Worm (Caenorhabditis elegans) whole organism, young adult: ENCODE results near the gene col-97.

Experiments used
- B0035.1 ChIP-seq: sonication (generic microtip); optimal IDR thresholded peaks from 2 replicates; lab custom pipeline; 2016; ENCODE audit warnings: missing genetic modification characterization, mild to moderate bottlenecking, missing compliant biosample characterization, missing genotype, missing genetic modification reagents
- B0261.1 ChIP-seq: sonication (generic microtip); optimal IDR thresholded peaks from 2 replicates; lab custom pipeline; 2016; ENCODE audit warnings: mild to moderate bottlenecking, missing genetic modification characterization, moderate library complexity, missing compliant biosample characterization
- C06A6.2 ChIP-seq: fragments of 200-800 bp; sonication (Bioruptor generic); conservative IDR thresholded peaks from 2 replicates; pipeline ENCODE4 v1.3.6; 2022; ENCODE audit warnings: missing genetic modification characterization, missing compliant biosample characterization
- F10E7.11 ChIP-seq: sonication (generic microtip); optimal IDR thresholded peaks from 2 replicates; lab custom pipeline; 2017; ENCODE audit warnings: mild to moderate bottlenecking, missing genetic modification characterization, moderate library complexity, missing compliant biosample characterization
- F22D6.2 ChIP-seq: sonication (generic microtip); optimal IDR thresholded peaks from 2 replicates; lab custom pipeline; 2016; ENCODE audit warnings: mild to moderate bottlenecking, missing genetic modification characterization, missing compliant biosample characterization
- F23B12.7 ChIP-seq: sonication (generic microtip); optimal IDR thresholded peaks from 2 replicates; lab custom pipeline; 2017; ENCODE audit warnings: missing genetic modification characterization, mild to moderate bottlenecking, missing compliant biosample characterization, antibody characterized with exemption, moderate library complexity; ENCODE audit not compliant: insufficient read depth
- F37B4.10 ChIP-seq: fragments of 200-800 bp; sonication (Bioruptor generic); IDR thresholded peaks from 2 replicates; pipeline ENCODE4 v1.3.6; 2022; ENCODE audit warnings: missing genetic modification characterization, missing compliant biosample characterization
- F55B11.4 ChIP-seq: sonication (generic microtip); optimal IDR thresholded peaks from 2 replicates; lab custom pipeline; 2016; ENCODE audit warnings: missing compliant biosample characterization, missing genetic modification characterization, borderline replicate concordance; ENCODE audit not compliant: insufficient read depth
- F57C9.4 ChIP-seq: sonication (generic microtip); optimal IDR thresholded peaks from 2 replicates; lab custom pipeline; 2017; ENCODE audit warnings: mild to moderate bottlenecking, missing genetic modification characterization, missing compliant biosample characterization
- Y53G8AR.9 ChIP-seq: fragments of 200-800 bp; sonication (Bioruptor generic); conservative IDR thresholded peaks from 2 replicates; pipeline ENCODE4 v1.3.6; 2022; ENCODE audit warnings: missing genetic modification reagents, missing genetic modification characterization, missing compliant biosample characterization
- Y95B8A.8 ChIP-seq: fragments of 200-800 bp; sonication (Bioruptor generic); IDR thresholded peaks from 2 replicates; pipeline ENCODE4 v1.3.6; 2022; ENCODE audit warnings: missing genetic modification reagents, missing genetic modification characterization, missing compliant biosample characterization
- ZK185.1 ChIP-seq: sonication (generic microtip); optimal IDR thresholded peaks from 2 replicates; lab custom pipeline; 2016; ENCODE audit warnings: mild to moderate bottlenecking, missing genetic modification characterization, missing compliant biosample characterization; ENCODE audit not compliant: poor library complexity, severe bottlenecking
- ama-1 ChIP-seq, 3 experiments: fragments of 150-350 bp in 1 of 3; sonication (generic microtip) in 2 of 3; optimal IDR thresholded peaks; 2 replicates each; lab custom pipeline; 2014 to 2018; ENCODE audit warnings: missing biosample characterization in 2 of 3, missing genetic modification characterization in 2 of 3, missing genetic modification reagents in 2 of 3
- atf-7 ChIP-seq: sonication (generic microtip); optimal IDR thresholded peaks from 2 replicates; lab custom pipeline; 2017; ENCODE audit warnings: mild to moderate bottlenecking, missing genetic modification characterization, missing compliant biosample characterization
- attf-6 ChIP-seq: fragments of 200-800 bp; sonication (Bioruptor generic); IDR thresholded peaks from 2 replicates; pipeline ENCODE4 v1.3.6; 2022; ENCODE audit warnings: missing genetic modification reagents, missing genetic modification characterization, missing compliant biosample characterization
- ceh-100 ChIP-seq: fragments of 200-800 bp; sonication (Bioruptor generic); IDR thresholded peaks from 2 replicates; pipeline ENCODE4 v1.3.6; 2022; ENCODE audit warnings: missing genetic modification reagents, missing genetic modification characterization, missing compliant biosample characterization
- ceh-27 ChIP-seq: fragments of 200-800 bp; sonication (Bioruptor generic); optimal IDR thresholded peaks from 2 replicates; lab custom pipeline; 2018; ENCODE audit warnings: mild to moderate bottlenecking, missing genetic modification characterization, moderate library complexity, missing compliant biosample characterization
- ceh-40 ChIP-seq: fragments of 200-800 bp; sonication (Bioruptor generic); IDR thresholded peaks from 2 replicates; pipeline ENCODE4 v1.3.6; 2022; ENCODE audit warnings: missing genetic modification characterization, missing compliant biosample characterization
- ceh-79 ChIP-seq: sonication (generic microtip); optimal IDR thresholded peaks from 2 replicates; lab custom pipeline; 2017; ENCODE audit warnings: mild to moderate bottlenecking, missing genetic modification characterization, missing compliant biosample characterization
- die-1 ChIP-seq: sonication (generic microtip); optimal IDR thresholded peaks from 2 replicates; lab custom pipeline; 2016; ENCODE audit warnings: missing genotype, mild to moderate bottlenecking, missing genetic modification characterization, missing compliant biosample characterization
- egl-18 ChIP-seq: fragments of 200-800 bp; sonication (Bioruptor generic); IDR thresholded peaks from 2 replicates; pipeline ENCODE4 v1.3.6; 2022; ENCODE audit warnings: missing genetic modification reagents, missing genetic modification characterization, missing compliant biosample characterization
- ets-4 ChIP-seq: fragments of 200-800 bp; sonication (Bioruptor generic); optimal IDR thresholded peaks from 2 replicates; lab custom pipeline; 2018; ENCODE audit warnings: mild to moderate bottlenecking, missing genetic modification characterization, missing compliant biosample characterization
- gei-17 ChIP-seq: fragments of 200-800 bp; sonication (Bioruptor generic); optimal IDR thresholded peaks from 2 replicates; lab custom pipeline; 2018; ENCODE audit warnings: mild to moderate bottlenecking, missing genetic modification characterization, missing compliant biosample characterization
- him-1 ChIP-seq: sonication (generic microtip); optimal IDR thresholded peaks from 2 replicates; lab custom pipeline; 2016; ENCODE audit warnings: missing genotype, missing genetic modification reagents, missing genetic modification characterization, missing compliant biosample characterization
- hlh-12 ChIP-seq: sonication (generic microtip); optimal IDR thresholded peaks from 2 replicates; lab custom pipeline; 2016; ENCODE audit warnings: missing genetic modification characterization, missing compliant biosample characterization
- hmg-1.2 ChIP-seq: fragments of 200-800 bp; sonication (Bioruptor generic); IDR thresholded peaks from 2 replicates; pipeline ENCODE4 v1.3.6; 2022; ENCODE audit warnings: missing genetic modification reagents, missing genetic modification characterization, missing compliant biosample characterization
- hmg-20 ChIP-seq: fragments of 200-800 bp; sonication (Bioruptor generic); IDR thresholded peaks from 2 replicates; pipeline ENCODE4 v1.3.6; 2022; ENCODE audit warnings: missing genetic modification reagents, missing genetic modification characterization, missing compliant biosample characterization
- hrde-1 ChIP-seq: sonication (generic microtip); optimal IDR thresholded peaks from 2 replicates; lab custom pipeline; 2016; ENCODE audit warnings: missing genetic modification characterization, mild to moderate bottlenecking, missing compliant biosample characterization, moderate library complexity, missing genotype, missing genetic modification reagents, borderline replicate concordance
- lag-1 ChIP-seq: fragments of 200-800 bp; sonication (Bioruptor generic); IDR thresholded peaks from 2 replicates; pipeline ENCODE4 v1.3.6; 2022; ENCODE audit warnings: missing genetic modification reagents, missing genetic modification characterization, missing compliant biosample characterization
- let-526 ChIP-seq: fragments of 200-800 bp; sonication (Bioruptor generic); IDR thresholded peaks from 2 replicates; pipeline ENCODE4 v1.3.6; 2022; ENCODE audit warnings: missing genetic modification reagents, missing genetic modification characterization, missing compliant biosample characterization
- lir-1 ChIP-seq: fragments of 200-800 bp; sonication (Bioruptor generic); conservative IDR thresholded peaks from 2 replicates; pipeline ENCODE4 v1.3.6; 2022; ENCODE audit warnings: missing genetic modification reagents, missing genetic modification characterization, missing compliant biosample characterization
- lsl-1 ChIP-seq: fragments of 200-800 bp; sonication (Bioruptor generic); optimal IDR thresholded peaks from 2 replicates; lab custom pipeline; 2018; ENCODE audit warnings: mild to moderate bottlenecking, missing genetic modification characterization, moderate library complexity, missing compliant biosample characterization
- madf-3 ChIP-seq: fragments of 200-800 bp; sonication (Bioruptor generic); IDR thresholded peaks from 2 replicates; pipeline ENCODE4 v1.3.6; 2022; ENCODE audit warnings: missing genetic modification reagents, missing genetic modification characterization, missing compliant biosample characterization
- madf-8 ChIP-seq: fragments of 200-800 bp; sonication (Bioruptor generic); conservative IDR thresholded peaks from 2 replicates; pipeline ENCODE4 v1.3.6; 2022; ENCODE audit warnings: missing genetic modification reagents, missing genetic modification characterization, missing compliant biosample characterization
- mxl-1 ChIP-seq: sonication (generic microtip); optimal IDR thresholded peaks from 2 replicates; lab custom pipeline; 2016; ENCODE audit warnings: missing genetic modification characterization, missing compliant biosample characterization
- nfya-1 ChIP-seq: sonication (generic microtip); optimal IDR thresholded peaks from 2 replicates; lab custom pipeline; 2017; ENCODE audit warnings: antibody characterized with exemption, missing compliant biosample characterization, missing genetic modification characterization, borderline replicate concordance; ENCODE audit not compliant: insufficient read depth
- nfya-2 ChIP-seq: fragments of 200-800 bp; sonication (Bioruptor generic); IDR thresholded peaks from 2 replicates; pipeline ENCODE4 v1.3.6; 2022; ENCODE audit warnings: missing genetic modification reagents, missing genetic modification characterization, missing compliant biosample characterization
- nhr-80 ChIP-seq: sonication (generic microtip); optimal IDR thresholded peaks from 2 replicates; lab custom pipeline; 2016; ENCODE audit warnings: missing genetic modification characterization, missing compliant biosample characterization
- sdz-38 ChIP-seq: sonication (generic microtip); optimal IDR thresholded peaks from 2 replicates; lab custom pipeline; 2016; ENCODE audit warnings: missing genotype, missing genetic modification characterization, missing compliant biosample characterization
- snpc-4 ChIP-seq, 5 experiments: fragments of 150-350 bp in 1 of 5; sonication (generic microtip) in 4 of 5; optimal IDR thresholded peaks; 2 replicates each; lab custom pipeline; 2014 to 2018; ENCODE audit warnings: missing genetic modification characterization in 5 of 5, missing biosample characterization in 3 of 5, antibody characterized with exemption in 2 of 5, mild to moderate bottlenecking in 2 of 5, missing compliant biosample characterization in 2 of 5, missing genotype in 2 of 5, moderate library complexity in 2 of 5, missing genetic modification reagents in 1 of 5
- somi-1 ChIP-seq: fragments of 200-800 bp; sonication (Bioruptor generic); optimal IDR thresholded peaks from 2 replicates; lab custom pipeline; 2018; ENCODE audit warnings: mild to moderate bottlenecking, missing genetic modification characterization, missing compliant biosample characterization
- unc-130 ChIP-seq: sonication (generic microtip); optimal IDR thresholded peaks from 2 replicates; lab custom pipeline; 2016; ENCODE audit warnings: missing genetic modification reagents, missing genetic modification characterization, missing compliant biosample characterization
- xnd-1 ChIP-seq: sonication (generic microtip); optimal IDR thresholded peaks from 2 replicates; lab custom pipeline; 2016; ENCODE audit warnings: missing genotype, missing genetic modification reagents, missing genetic modification characterization, missing compliant biosample characterization
- ztf-22 ChIP-seq: fragments of 200-800 bp; sonication (Bioruptor generic); optimal IDR thresholded peaks from 2 replicates; lab custom pipeline; 2018; ENCODE audit warnings: mild to moderate bottlenecking, missing genetic modification characterization, moderate library complexity, missing compliant biosample characterization

col-97 gene

ce11 chrIII:12980770-12981169 lies 12.7 kb downstream of the col-97 start, which contains the start of gene ZK1010.4:
TSS of gene ZK1010.4 (plus strand) at chrIII:12981070.
- TF ChIP-seq egl-18 (GFP tag; lab: Robert Waterston, UW) (no peak), sdz-38 (tag; lab: Kevin White, UChicago) (no peak), him-1 (no peak), ama-1 (optimal IDR thresholded peaks at IDR 0.05; lab: Kevin White, UChicago) (no peak), ama-1 (GFP tag; optimal IDR thresholded peaks at IDR 0.05; lab: Kevin White, UChicago) (no peak), somi-1 (GFP tag; lab: Kevin White, UChicago) (no peak), gei-17 (GFP tag; lab: Kevin White, UChicago) (no peak), hmg-20 (GFP tag; lab: Robert Waterston, UW) (no peak), Y53G8AR.9 (no peak)

- no peak for TF ChIP-seq F22D6.2 (tag; lab: Kevin White, UChicago)
- no peak for TF ChIP-seq ceh-40 (GFP tag; lab: Robert Waterston, UW)
- peak; percentile 51 for TF ChIP-seq him-1
- TF ChIP-seq F10E7.11 (tag; lab: Kevin White, UChicago): no peak
- TF ChIP-seq F23B12.7 (tag; lab: Kevin White, UChicago): peak; percentile 60
- no peak for TF ChIP-seq die-1 (tag; lab: Kevin White, UChicago)
- peak; percentile 43 for TF ChIP-seq hmg-1.2 (GFP tag; lab: Robert Waterston, UW)
- TF ChIP-seq B0035.1 (tag; lab: Kevin White, UChicago): peak; percentile 22
- no peak for TF ChIP-seq unc-130 (GFP tag; lab: Kevin White, UChicago)
- no peak for TF ChIP-seq C06A6.2 (GFP tag; lab: Robert Waterston, UW)
- 0 out of 2 replicates have a peak, but pooled peaks have one; percentile 60 for TF ChIP-seq let-526 (GFP tag; lab: Robert Waterston, UW)
- peak; percentile 61 for TF ChIP-seq ceh-27 (GFP tag; lab: Kevin White, UChicago)
- TF ChIP-seq madf-3 (GFP tag; lab: Robert Waterston, UW): peak; percentile 82
- no peak for TF ChIP-seq hrde-1 (tag; lab: Kevin White, UChicago)
- TF ChIP-seq ztf-22: no peak
- TF ChIP-seq lag-1 (GFP tag; lab: Robert Waterston, UW): no peak
- 0 out of 2 replicates have a peak, but pooled peaks have one; percentile 65 for TF ChIP-seq Y95B8A.8 (GFP tag; lab: Robert Waterston, UW)
- TF ChIP-seq madf-8 (GFP tag; lab: Robert Waterston, UW): peak; percentile 69
- no peak for TF ChIP-seq ets-4 (GFP tag; lab: Kevin White, UChicago)
- TF ChIP-seq F57C9.4 (tag; lab: Kevin White, UChicago): no peak
- no peak for TF ChIP-seq nhr-80 (tag; lab: Kevin White, UChicago)
- no peak for TF ChIP-seq nfya-2 (GFP tag; lab: Robert Waterston, UW)
- no peak for TF ChIP-seq ZK185.1 (tag; lab: Kevin White, UChicago)
- TF ChIP-seq B0261.1 (tag; lab: Kevin White, UChicago): no peak
- TF ChIP-seq xnd-1 (tag; lab: Kevin White, UChicago): peak; percentile 64
- TF ChIP-seq attf-6: 0 out of 2 replicates have a peak, but pooled peaks have one; percentile 11
- no peak for TF ChIP-seq mxl-1 (tag; lab: Kevin White, UChicago)
- no peak for TF ChIP-seq F37B4.10
- TF ChIP-seq lir-1 (GFP tag; lab: Robert Waterston, UW): peak; percentile 43; the same call in 1 of the 2 replicates
- TF ChIP-seq snpc-4 (GFP tag; optimal IDR thresholded peaks at IDR 0.05; lab: Kevin White, UChicago): peak; percentile 35
- peak; percentile 3 to 56 (median 41) for TF ChIP-seq snpc-4 (tag; optimal IDR thresholded peaks at IDR 0.05; lab: Kevin White, UChicago)
- TF ChIP-seq gei-17 (GFP tag; lab: Kevin White, UChicago): peak; percentile 57
- peak; percentile 96 for TF ChIP-seq lsl-1 (GFP tag; lab: Kevin White, UChicago)
- no peak for TF ChIP-seq atf-7 (tag; lab: Kevin White, UChicago)
- TF ChIP-seq hlh-12 (tag; lab: Kevin White, UChicago): no peak
- TF ChIP-seq ceh-100: peak; percentile 69
- no peak for TF ChIP-seq nfya-1 (tag; lab: Kevin White, UChicago)
- no peak for TF ChIP-seq F55B11.4 (tag; lab: Kevin White, UChicago)
- no peak for TF ChIP-seq ceh-79 (tag; lab: Kevin White, UChicago)
These were observed 14.9 kb downstream of the col-97 start, which contains the start of the genes ubq-2 and frg-1 for ce11 chrIII:12978473-12979174. TSS of gene ubq-2 (minus strand) at chrIII:12978523. TSS of gene frg-1 (plus strand) at chrIII:12979162.
